5 fruit fly cellular contexts compared by ENCODE assay signal in genomic region chr2L:18455506-18456491, dm6.
TF ChIP-seq lines count a peak whose summit lies in the region.

No protein-coding gene starts in this region.

TF ChIP-seq in whole organism, adult, 20 proteins besides CTCF, POLR2A, EP300 and RAD21 (continued from another document):
- TF ChIP-seq Crg-1 (GFP tag; optimal IDR thresholded peaks at IDR 0.05; lab: Kevin White, UChicago) (peak; percentile 90), kay (GFP tag; lab: Kevin White, UChicago; ENCODE audit: borderline replicate concordance) (peak; percentile 92), pad (GFP tag; optimal IDR thresholded peaks at IDR 0.05; lab: Kevin White, UChicago) (peak; percentile 76)
TF ChIP-seq in whole organism, adult: peak in this region for 19.

TF ChIP-seq in whole organism, embryonic, 481 proteins besides CTCF, POLR2A, EP300 and RAD21 (continued from another document):
- no peak for TF ChIP-seq Eip74EF (GFP tag; optimal IDR thresholded peaks at IDR 0.05; lab: Kevin White, UChicago)
- TF ChIP-seq crc (GFP tag; optimal IDR thresholded peaks at IDR 0.05; lab: Kevin White, UChicago): no peak
- TF ChIP-seq CG5245 (GFP tag; optimal IDR thresholded peaks at IDR 0.05; lab: Kevin White, UChicago): no peak
- no peak for TF ChIP-seq B-H2 (GFP tag; optimal IDR thresholded peaks at IDR 0.05; lab: Kevin White, UChicago)
- no peak for TF ChIP-seq repo (GFP tag; optimal IDR thresholded peaks at IDR 0.05; lab: Kevin White, UChicago)
- no peak for TF ChIP-seq mirr (GFP tag; optimal IDR thresholded peaks at IDR 0.05; lab: Kevin White, UChicago)
- no peak for TF ChIP-seq Bteb2 (GFP tag; optimal IDR thresholded peaks at IDR 0.05; lab: Kevin White, UChicago)
- TF ChIP-seq CG2199 (GFP tag; IDR thresholded peaks at IDR 0.05; lab: Robert Waterston, UW): 0 out of 3 replicates have a peak, but pooled peaks have one; percentile 28
- no peak for TF ChIP-seq amos (GFP tag; IDR thresholded peaks at IDR 0.05; lab: Robert Waterston, UW; ENCODE audit: partially characterized antibody)
- TF ChIP-seq Sox100B (GFP tag; optimal IDR thresholded peaks at IDR 0.05; lab: Kevin White, UChicago): no peak
- peak; percentile 6; the same call in 1 of the 2 replicates for TF ChIP-seq CG14441 (GFP tag; IDR thresholded peaks at IDR 0.05; lab: Robert Waterston, UW)
- no peak for TF ChIP-seq CG17186 (GFP tag; optimal IDR thresholded peaks at IDR 0.05; lab: Kevin White, UChicago)
- no peak for TF ChIP-seq Deaf1 (tag; optimal IDR thresholded peaks at IDR 0.05; lab: Kevin White, UChicago)
- no peak for TF ChIP-seq az2 (GFP tag; optimal IDR thresholded peaks at IDR 0.05; lab: Kevin White, UChicago)
- TF ChIP-seq schlank (tag; optimal IDR thresholded peaks at IDR 0.05; lab: Kevin White, UChicago): no peak
- TF ChIP-seq tap (tag; optimal IDR thresholded peaks at IDR 0.05; lab: Kevin White, UChicago): no peak
- TF ChIP-seq gfzf (GFP tag; optimal IDR thresholded peaks at IDR 0.05; lab: Kevin White, UChicago): no peak
- TF ChIP-seq CG13424 (tag; optimal IDR thresholded peaks at IDR 0.05; lab: Kevin White, UChicago): no peak
- TF ChIP-seq da (GFP tag; optimal IDR thresholded peaks at IDR 0.05; lab: Kevin White, UChicago): no peak

TF ChIP-seq in whole organism, prepupa, 60 proteins besides CTCF, POLR2A, EP300 and RAD21 (continued from another document and continues in another):
- TF ChIP-seq fkh (GFP tag; optimal IDR thresholded peaks at IDR 0.05; lab: Kevin White, UChicago) (no peak), Sox102F (GFP tag; optimal IDR thresholded peaks at IDR 0.05; lab: Kevin White, UChicago) (peak; percentile 18), Sox14 (GFP tag; optimal IDR thresholded peaks at IDR 0.05; lab: Kevin White, UChicago) (peak; percentile 80), CG4318 (GFP tag; optimal IDR thresholded peaks at IDR 0.05; lab: Kevin White, UChicago) (no peak), Smox (GFP tag; optimal IDR thresholded peaks at IDR 0.05; lab: Kevin White, UChicago) (no peak), net (GFP tag; optimal IDR thresholded peaks at IDR 0.05; lab: Kevin White, UChicago) (peak; percentile 93), vri (GFP tag; optimal IDR thresholded peaks at IDR 0.05; lab: Kevin White, UChicago) (peak; percentile 32), CG6808 (GFP tag; optimal IDR thresholded peaks at IDR 0.05; lab: Kevin White, UChicago) (peak; percentile 99), CG3032 (tag; optimal IDR thresholded peaks at IDR 0.05; lab: Kevin White, UChicago) (peak; percentile 99), CG16779 (tag; optimal IDR thresholded peaks at IDR 0.05; lab: Kevin White, UChicago) (peak; percentile 97), dsx (GFP tag; optimal IDR thresholded peaks at IDR 0.05; lab: Kevin White, UChicago; ENCODE audit: poor library complexity, severe bottlenecking) (peak; percentile 76), topi (GFP tag; optimal IDR thresholded peaks at IDR 0.05; lab: Kevin White, UChicago) (peak; percentile 37), CG32006 (GFP tag; optimal IDR thresholded peaks at IDR 0.05; lab: Kevin White, UChicago) (peak; percentile 98), ss (GFP tag; optimal IDR thresholded peaks at IDR 0.05; lab: Kevin White, UChicago) (peak; percentile 98 to 99), Lpt (GFP tag; optimal IDR thresholded peaks at IDR 0.05; lab: Kevin White, UChicago) (peak; percentile 99), Met (GFP tag; optimal IDR thresholded peaks at IDR 0.05; lab: Kevin White, UChicago) (no peak), pdm3 (GFP tag; optimal IDR thresholded peaks at IDR 0.05; lab: Kevin White, UChicago) (peak; percentile 90), svp (GFP tag; lab: Kevin White, UChicago) (peak; percentile 55), eg (GFP tag; IDR thresholded peaks at IDR 0.05; lab: Robert Waterston, UW) (peak; percentile 100), achi (GFP tag; optimal IDR thresholded peaks at IDR 0.05; lab: Kevin White, UChicago) (peak; percentile 82), CG3919 (GFP tag; optimal IDR thresholded peaks at IDR 0.05; lab: Kevin White, UChicago) (peak; percentile 86), OdsH (GFP tag; optimal IDR thresholded peaks at IDR 0.05; lab: Kevin White, UChicago) (peak; percentile 83), lz (GFP tag; optimal IDR thresholded peaks at IDR 0.05; lab: Kevin White, UChicago) (peak; percentile 34), CG1621 (tag; optimal IDR thresholded peaks at IDR 0.05; lab: Kevin White, UChicago) (peak; percentile 98), fd59A (GFP tag; optimal IDR thresholded peaks at IDR 0.05; lab: Kevin White, UChicago) (peak; percentile 88), cyc (GFP tag; optimal IDR thresholded peaks at IDR 0.05; lab: Kevin White, UChicago) (no peak), CG7368 (GFP tag; optimal IDR thresholded peaks at IDR 0.05; lab: Kevin White, UChicago) (peak; percentile 94), Sox15 (GFP tag; optimal IDR thresholded peaks at IDR 0.05; lab: Kevin White, UChicago) (peak; percentile 16), CG8119 (GFP tag; IDR thresholded peaks at IDR 0.05; lab: Robert Waterston, UW) (peak; percentile 98), fd85E (GFP tag; optimal IDR thresholded peaks at IDR 0.05; lab: Kevin White, UChicago) (peak; percentile 77), CG8632 (GFP tag; optimal IDR thresholded peaks at IDR 0.05; lab: Kevin White, UChicago) (peak; percentile 76), CG31627 (GFP tag; optimal IDR thresholded peaks at IDR 0.05; lab: Kevin White, UChicago) (peak; percentile 43), CG34406 (GFP tag; optimal IDR thresholded peaks at IDR 0.05; lab: Kevin White, UChicago) (peak; percentile 83), Eip93F (GFP tag; optimal IDR thresholded peaks at IDR 0.05; lab: Kevin White, UChicago) (peak; percentile 58), salr (GFP tag; optimal IDR thresholded peaks at IDR 0.05; lab: Kevin White, UChicago) (peak; percentile 94), Hr4 (GFP tag; optimal IDR thresholded peaks at IDR 0.05; lab: Kevin White, UChicago) (peak; percentile 27), CG10631 (GFP tag; optimal IDR thresholded peaks at IDR 0.05; lab: Kevin White, UChicago) (peak; percentile 80)

TF ChIP-seq in whole organism, pupa, 21 proteins besides CTCF, POLR2A, EP300 and RAD21 (continued from another document):
- peak; percentile 99 for TF ChIP-seq CG15710 (tag; optimal IDR thresholded peaks at IDR 0.05; lab: Kevin White, UChicago)
- peak; percentile 99 for TF ChIP-seq CG32121 (GFP tag; IDR thresholded peaks at IDR 0.05; lab: Robert Waterston, UW)
TF ChIP-seq in whole organism, pupa: peak in this region for 21.

TF ChIP-seq in whole organism, wandering third instar larva, 38 proteins besides CTCF, POLR2A, EP300 and RAD21 (continued from another document):
- no peak for TF ChIP-seq woc (GFP tag; optimal IDR thresholded peaks at IDR 0.05; lab: Kevin White, UChicago)
- no peak for TF ChIP-seq Hr83 (GFP tag; optimal IDR thresholded peaks at IDR 0.05; lab: Kevin White, UChicago; ENCODE audit: poor library complexity, severe bottlenecking)
- TF ChIP-seq tai (GFP tag; optimal IDR thresholded peaks at IDR 0.05; lab: Kevin White, UChicago): no peak
- TF ChIP-seq Hnf4 (GFP tag; optimal IDR thresholded peaks at IDR 0.05; lab: Kevin White, UChicago): no peak
- no peak for TF ChIP-seq CrebA (GFP tag; optimal IDR thresholded peaks at IDR 0.05; lab: Kevin White, UChicago; ENCODE audit: borderline replicate concordance)
- peak; percentile 35 for TF ChIP-seq rgr (GFP tag; optimal IDR thresholded peaks at IDR 0.05; lab: Kevin White, UChicago)
- TF ChIP-seq Rel (GFP tag; optimal IDR thresholded peaks at IDR 0.05; lab: Kevin White, UChicago): peak; percentile 22
- peak; percentile 59 for TF ChIP-seq Rel (tag; optimal IDR thresholded peaks at IDR 0.05; lab: Kevin White, UChicago)
- no peak for TF ChIP-seq Jra (GFP tag; optimal IDR thresholded peaks at IDR 0.05; lab: Kevin White, UChicago)
- peak; percentile 22 for TF ChIP-seq CG9705 (GFP tag; optimal IDR thresholded peaks at IDR 0.05; lab: Kevin White, UChicago)
- TF ChIP-seq sage (GFP tag; optimal IDR thresholded peaks at IDR 0.05; lab: Kevin White, UChicago): no peak
- TF ChIP-seq ey (GFP tag; optimal IDR thresholded peaks at IDR 0.05; lab: Kevin White, UChicago): peak; percentile 10
- peak; percentile 53 for TF ChIP-seq N (GFP tag; optimal IDR thresholded peaks at IDR 0.05; lab: Kevin White, UChicago)
- TF ChIP-seq CG32264 (GFP tag; optimal IDR thresholded peaks at IDR 0.05; lab: Kevin White, UChicago): no peak
